Worm (Caenorhabditis elegans): ENCODE data around the gene C17H11.4.

C17H11.4 gene

DNA sequence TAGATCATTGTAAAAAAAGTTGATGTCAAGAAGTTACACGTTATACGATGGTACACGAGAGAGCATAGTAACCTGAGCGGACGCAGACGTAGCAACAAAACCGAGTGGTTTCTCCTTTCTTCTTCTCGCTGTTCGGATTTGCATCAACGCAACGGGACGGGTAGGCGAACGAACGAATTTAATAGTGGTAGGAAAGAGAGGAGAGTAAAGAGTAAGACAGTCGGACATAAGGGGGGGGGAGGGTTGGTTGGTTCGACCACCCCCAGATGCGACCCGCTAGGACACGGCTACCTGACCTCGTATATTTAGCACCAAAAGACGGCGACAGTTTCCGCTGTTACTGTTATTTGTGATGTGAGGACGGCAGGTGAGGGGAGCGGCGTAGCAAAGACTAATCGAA, 19.8 kb upstream of the C17H11.4 start:
- no peak for TF ChIP-seq ceh-90 (tag; optimal IDR thresholded peaks at IDR 0.05)
- peak; percentile 65 for TF ChIP-seq nhr-85 (tag)
- TF ChIP-seq ztf-4 (tag; optimal IDR thresholded peaks at IDR 0.05): no peak
- no peak for TF ChIP-seq snpc-4 (tag; optimal IDR thresholded peaks at IDR 0.05)
- peak; percentile 73 for TF ChIP-seq lin-14 (GFP tag; optimal IDR thresholded peaks at IDR 0.05)
- TF ChIP-seq blmp-1 (tag; optimal IDR thresholded peaks at IDR 0.05): peak; percentile 64

- TF ChIP-seq blmp-1 (tag; optimal IDR thresholded peaks at IDR 0.05): peak; percentile 97
- no peak for TF ChIP-seq isw-1 (GFP tag; IDR thresholded peaks at IDR 0.05)
- peak; percentile 28 for TF ChIP-seq lin-14 (GFP tag; optimal IDR thresholded peaks at IDR 0.05)
- TF ChIP-seq nhr-85 (tag): peak; percentile 74
- TF ChIP-seq snu-23 (GFP tag; optimal IDR thresholded peaks at IDR 0.05): no peak
Observed at ce11 chrX:8200206-8200605, 18.8 kb upstream of the C17H11.4 start.

DNA sequence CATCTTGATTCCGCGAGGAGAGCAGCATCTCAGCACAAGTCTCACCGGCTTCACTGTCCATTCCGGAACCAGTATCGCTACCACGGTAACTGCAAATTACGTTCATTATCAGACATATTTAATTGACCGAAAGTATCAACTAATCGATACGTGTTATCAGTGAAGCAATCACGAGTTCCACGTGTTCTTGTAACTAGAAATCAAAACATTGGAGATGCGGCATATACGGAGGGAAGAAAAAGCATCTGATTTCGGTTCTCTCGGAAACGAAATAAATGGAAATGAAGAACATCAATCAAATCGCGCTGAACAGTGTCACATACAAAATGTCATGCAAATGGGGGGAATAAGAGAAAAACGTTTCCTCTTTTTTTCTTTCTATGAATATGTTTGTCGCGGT, 11.8 kb upstream of the C17H11.4 start:
- peak; percentile 29 for TF ChIP-seq blmp-1 (tag; optimal IDR thresholded peaks at IDR 0.05)
- no peak for TF ChIP-seq ama-1 (optimal IDR thresholded peaks at IDR 0.05)
- peak; percentile 44 for TF ChIP-seq elt-2 (tag; optimal IDR thresholded peaks at IDR 0.05)
- peak in 1 of 2 experiments; percentile 35 for TF ChIP-seq lin-35 (GFP tag; optimal IDR thresholded peaks at IDR 0.05)
- no peak for TF ChIP-seq snu-23 (GFP tag; optimal IDR thresholded peaks at IDR 0.05)
- TF ChIP-seq ceh-90 (tag; optimal IDR thresholded peaks at IDR 0.05): no peak

ce11 chrX:8185037-8185436, 3.6 kb upstream of the C17H11.4 start, which contains the start of gene C17H11.5:
Gene C17H11.5, minus strand, starts transcription at chrX:8185137.
- TF ChIP-seq zip-4 (GFP tag; optimal IDR thresholded peaks at IDR 0.05): no peak
- TF ChIP-seq lin-35 (GFP tag; optimal IDR thresholded peaks at IDR 0.05): no peak
- TF ChIP-seq jun-1 (tag; optimal IDR thresholded peaks at IDR 0.05): no peak
- no peak for TF ChIP-seq tbx-2 (tag; optimal IDR thresholded peaks at IDR 0.05)
- TF ChIP-seq mep-1 (tag; optimal IDR thresholded peaks at IDR 0.05): no peak
- no peak for TF ChIP-seq nhr-85 (tag)
- TF ChIP-seq lir-3 (tag; optimal IDR thresholded peaks at IDR 0.05; ENCODE audit: poor library complexity): no peak
- TF ChIP-seq unc-98 (GFP tag; IDR thresholded peaks at IDR 0.05): no peak
- no peak for TF ChIP-seq sptf-1 (tag; optimal IDR thresholded peaks at IDR 0.05)
- TF ChIP-seq ama-1 (optimal IDR thresholded peaks at IDR 0.05): no peak
- TF ChIP-seq dpl-1 (GFP tag; optimal IDR thresholded peaks at IDR 0.05): no peak
- no peak for TF ChIP-seq snu-23 (GFP tag; optimal IDR thresholded peaks at IDR 0.05)
- no peak for TF ChIP-seq rnt-1 (tag; optimal IDR thresholded peaks at IDR 0.05)
- TF ChIP-seq lin-39 (tag; optimal IDR thresholded peaks at IDR 0.05): no peak
- TF ChIP-seq nhr-71 (tag; optimal IDR thresholded peaks at IDR 0.05): no peak
- no peak for TF ChIP-seq mab-9 (GFP tag; IDR thresholded peaks at IDR 0.05)
- TF ChIP-seq egl-13 (tag; optimal IDR thresholded peaks at IDR 0.05): no peak
- TF ChIP-seq nhr-76 (tag; optimal IDR thresholded peaks at IDR 0.05): no peak
- TF ChIP-seq nhr-90 (tag; optimal IDR thresholded peaks at IDR 0.05; ENCODE audit: poor library complexity): no peak

ce11 chrX:8173610-8174009, 7.8 kb downstream of the C17H11.4 start, which contains the start of gene C17H11.1:
Gene C17H11.1, plus strand, starts transcription at chrX:8173910.
- TF ChIP-seq fos-1 (tag; optimal IDR thresholded peaks at IDR 0.05): no peak
- TF ChIP-seq pqm-1 (tag; optimal IDR thresholded peaks at IDR 0.05): no peak
- TF ChIP-seq ceh-88 (GFP tag; IDR thresholded peaks at IDR 0.05): no peak
- no peak for TF ChIP-seq efl-1 (optimal IDR thresholded peaks at IDR 0.05)
- TF ChIP-seq efl-1 (GFP tag; optimal IDR thresholded peaks at IDR 0.05 in 1 of 2): no peak
- no peak for TF ChIP-seq unc-86 (tag; optimal IDR thresholded peaks at IDR 0.05)
- TF ChIP-seq mdl-1 (tag; optimal IDR thresholded peaks at IDR 0.05): no peak
- no peak for TF ChIP-seq nhr-71 (tag; optimal IDR thresholded peaks at IDR 0.05)
- no peak for TF ChIP-seq ztf-4 (tag; optimal IDR thresholded peaks at IDR 0.05)
- no peak for TF ChIP-seq lin-13 (GFP tag; optimal IDR thresholded peaks at IDR 0.05)
- TF ChIP-seq egl-27 (tag; optimal IDR thresholded peaks at IDR 0.05): no peak

Measured in whole organism, L1 larva.